Fruit fly (Drosophila melanogaster) whole organism, adult: ENCODE data around the gene AP-1gamma.

ENCODE experiments used
- CG11617 ChIP-seq: fragments of 200-800 bp; sonication (Bioruptor generic); optimal IDR thresholded peaks from 2 replicates; lab custom pipeline; 2017; ENCODE audit warnings: mild to moderate bottlenecking, missing biosample characterization, missing genetic modification reagents, missing genetic modification characterization
- CG12768 ChIP-seq: fragments of 200-800 bp; sonication (Bioruptor generic); optimal IDR thresholded peaks from 2 replicates; lab custom pipeline; 2017; ENCODE audit warnings: missing biosample characterization, missing genetic modification characterization, mild to moderate bottlenecking, moderate library complexity, missing genetic modification reagents
- CG14711 ChIP-seq: fragments of 200-800 bp; sonication (Bioruptor generic); optimal IDR thresholded peaks from 2 replicates; lab custom pipeline; 2018; ENCODE audit warnings: missing biosample characterization, mild to moderate bottlenecking, missing genetic modification characterization, moderate library complexity
- CG1620 ChIP-seq: fragments of 200-800 bp; sonication (Bioruptor generic); optimal IDR thresholded peaks from 2 replicates; lab custom pipeline; 2016; ENCODE audit warnings: missing biosample characterization, missing genetic modification characterization
- CG33017 ChIP-seq: fragments of 200-800 bp; sonication (Bioruptor generic); optimal IDR thresholded peaks from 2 replicates; lab custom pipeline; 2018; ENCODE audit warnings: missing biosample characterization, mild to moderate bottlenecking, missing genetic modification characterization, moderate library complexity
- CG5204 ChIP-seq: fragments of 200-800 bp; sonication (Bioruptor generic); optimal IDR thresholded peaks from 2 replicates; lab custom pipeline; 2016; ENCODE audit warnings: missing biosample characterization, missing genetic modification characterization
- CG7045 ChIP-seq: fragments of 200-800 bp; sonication (Bioruptor generic); optimal IDR thresholded peaks from 2 replicates; lab custom pipeline; 2017; ENCODE audit warnings: missing biosample characterization, mild to moderate bottlenecking, missing genetic modification characterization
- CG7101 ChIP-seq: fragments of 200-800 bp; sonication (Bioruptor generic); optimal IDR thresholded peaks from 2 replicates; lab custom pipeline; 2018; ENCODE audit warnings: missing biosample characterization, mild to moderate bottlenecking, missing genetic modification characterization, moderate library complexity
- Clk ChIP-seq: fragments of 200-800 bp; sonication (Bioruptor generic); optimal IDR thresholded peaks from 2 replicates; lab custom pipeline; 2017; ENCODE audit warnings: missing biosample characterization, missing genetic modification characterization
- Crg-1 ChIP-seq: fragments of 200-800 bp; sonication (Bioruptor generic); optimal IDR thresholded peaks from 2 replicates; lab custom pipeline; 2016; ENCODE audit warnings: missing biosample characterization, missing genetic modification characterization
- Hr96 ChIP-seq: fragments of 200-800 bp; sonication (Bioruptor generic); optimal IDR thresholded peaks from 2 replicates; lab custom pipeline; 2016; ENCODE audit warnings: missing biosample characterization, missing genetic modification characterization
- Mnt ChIP-seq: fragments of 200-800 bp; sonication (Bioruptor generic); optimal IDR thresholded peaks from 2 replicates; lab custom pipeline; 2016; ENCODE audit warnings: missing biosample characterization, mild to moderate bottlenecking, missing genetic modification characterization
- bab1 ChIP-seq: fragments of 200-800 bp; sonication (Bioruptor generic); optimal IDR thresholded peaks from 3 replicates; lab custom pipeline; 2019; ENCODE audit warnings: missing biosample characterization, mild to moderate bottlenecking, missing genetic modification characterization, moderate library complexity
- cic ChIP-seq: fragments of 200-800 bp; sonication (Bioruptor generic); optimal IDR thresholded peaks from 2 replicates; lab custom pipeline; 2017; ENCODE audit warnings: missing biosample characterization, mild to moderate bottlenecking, missing genetic modification characterization, moderate library complexity
- cnc ChIP-seq, 2 experiments: fragments of >200 bp; optimal IDR thresholded peaks; 2 replicates each; lab custom pipeline; 2017
- kay ChIP-seq: fragments of 200-800 bp; sonication (Bioruptor generic); peaks from one replicate; lab custom pipeline; 2016; ENCODE audit warnings: missing biosample characterization, missing genetic modification characterization, borderline replicate concordance
- ovo ChIP-seq: fragments of 200-800 bp; sonication (Bioruptor generic); optimal IDR thresholded peaks from 2 replicates; lab custom pipeline; 2016; ENCODE audit warnings: missing biosample characterization, missing genetic modification characterization
- pad ChIP-seq: fragments of 200-800 bp; sonication (Bioruptor generic); optimal IDR thresholded peaks from 3 replicates; lab custom pipeline; 2017; ENCODE audit warnings: missing biosample characterization, missing genetic modification characterization, mild to moderate bottlenecking, moderate library complexity, missing genetic modification reagents
- tj ChIP-seq: fragments of 200-800 bp; sonication (Bioruptor generic); optimal IDR thresholded peaks from 3 replicates; lab custom pipeline; 2017; ENCODE audit warnings: missing biosample characterization, mild to moderate bottlenecking, missing genetic modification characterization, moderate library complexity
- toe ChIP-seq: fragments of 200-800 bp; sonication (Bioruptor generic); optimal IDR thresholded peaks from 2 replicates; lab custom pipeline; 2016; ENCODE audit warnings: missing biosample characterization, missing genetic modification characterization

AP-1gamma gene

dm6 chrX:9075641-9076324, 32.7 kb upstream of the AP-1gamma start:
- TF ChIP-seq toe (GFP tag; lab: Kevin White, UChicago) (peak; percentile 11), Mnt (GFP tag; lab: Kevin White, UChicago) (peak; percentile 25), kay (GFP tag; lab: Kevin White, UChicago) (peak; percentile 33), CG7101 (tag; lab: Kevin White, UChicago) (peak; percentile 1), CG1620 (GFP tag; lab: Kevin White, UChicago) (peak; percentile 32), Hr96 (no peak)

dm6 chrX:9077558-9077957, 30.9 kb upstream of the AP-1gamma start:
- TF ChIP-seq kay (GFP tag; lab: Kevin White, UChicago), result no peak
- no peak for TF ChIP-seq CG12768
- TF ChIP-seq CG1620 (GFP tag; lab: Kevin White, UChicago), result no peak
- no peak for TF ChIP-seq bab1 (GFP tag; lab: Kevin White, UChicago)
- no peak for TF ChIP-seq Mnt (GFP tag; lab: Kevin White, UChicago)
- no peak for TF ChIP-seq CG7101 (tag; lab: Kevin White, UChicago)
- TF ChIP-seq tj, result no peak
- TF ChIP-seq pad (GFP tag; lab: Kevin White, UChicago), result no peak
- no peak for TF ChIP-seq CG11617 (GFP tag; lab: Kevin White, UChicago)
- TF ChIP-seq CG33017, result no peak
- no peak for TF ChIP-seq ovo (GFP tag; lab: Kevin White, UChicago)
- TF ChIP-seq CG7045 (GFP tag; lab: Kevin White, UChicago), result no peak
- no peak for TF ChIP-seq Hr96
- TF ChIP-seq CG14711, result no peak
- no peak for TF ChIP-seq toe (GFP tag; lab: Kevin White, UChicago)
- TF ChIP-seq Crg-1 (GFP tag; lab: Kevin White, UChicago), result no peak

- TF ChIP-seq pad (GFP tag; lab: Kevin White, UChicago) (no peak), CG1620 (GFP tag; lab: Kevin White, UChicago) (no peak), Mnt (GFP tag; lab: Kevin White, UChicago) (no peak), bab1 (GFP tag; lab: Kevin White, UChicago) (peak; percentile 27), Crg-1 (GFP tag; lab: Kevin White, UChicago) (no peak)
These were observed 30.2 kb upstream of the AP-1gamma start, which contains the start of gene CG44325 for dm6 chrX:9078263-9078662. TSS of gene CG44325 (minus strand) at chrX:9078499.

dm6 chrX:9080962-9081361, 27.5 kb upstream of the AP-1gamma start, which contains the start of the genes CG7246 and HP1b:
TSS of gene CG7246 (minus strand) at chrX:9081057.
TSS of gene HP1b (plus strand) at chrX:9081063.
- TF ChIP-seq Clk (GFP tag; lab: Kevin White, UChicago) (no peak), Mnt (GFP tag; lab: Kevin White, UChicago) (peak; percentile 97), Hr96 (no peak), toe (GFP tag; lab: Kevin White, UChicago) (peak; percentile 28), CG12768 (peak; percentile 11), cic (no peak), cnc (optimal IDR thresholded peaks at IDR 0.05; lab: Kevin White, UChicago) (no peak), tj (peak; percentile 43), Crg-1 (GFP tag; lab: Kevin White, UChicago) (no peak), CG33017 (peak; percentile 20), CG14711 (peak; percentile 79), CG7045 (GFP tag; lab: Kevin White, UChicago) (peak; percentile 40), CG11617 (GFP tag; lab: Kevin White, UChicago) (peak; percentile 72), bab1 (GFP tag; lab: Kevin White, UChicago) (peak; percentile 90), kay (GFP tag; lab: Kevin White, UChicago) (no peak), pad (GFP tag; lab: Kevin White, UChicago) (peak; percentile 24), CG7101 (tag; lab: Kevin White, UChicago) (peak; percentile 73), CG1620 (GFP tag; lab: Kevin White, UChicago) (peak; percentile 59), CG5204 (GFP tag; lab: Kevin White, UChicago) (peak; percentile 60), ovo (GFP tag; lab: Kevin White, UChicago) (no peak)

- peak; percentile 26 for TF ChIP-seq CG11617 (GFP tag; lab: Kevin White, UChicago)
- peak; percentile 9 for TF ChIP-seq CG1620 (GFP tag; lab: Kevin White, UChicago)
- no peak for TF ChIP-seq ovo (GFP tag; lab: Kevin White, UChicago)
- TF ChIP-seq pad (GFP tag; lab: Kevin White, UChicago), result peak; percentile 31
- TF ChIP-seq CG12768, result no peak
- no peak for TF ChIP-seq cnc (optimal IDR thresholded peaks at IDR 0.05; lab: Kevin White, UChicago)
- TF ChIP-seq CG14711, result peak; percentile 2
- TF ChIP-seq tj, result peak; percentile 20
- TF ChIP-seq toe (GFP tag; lab: Kevin White, UChicago), result peak; percentile 65
- peak; percentile 33 for TF ChIP-seq CG7101 (tag; lab: Kevin White, UChicago)
These were observed 25.9 kb upstream of the AP-1gamma start, which contains the start of gene APC4 for dm6 chrX:9082600-9082999. TSS of gene APC4 (plus strand) at chrX:9082931.

- TF ChIP-seq Crg-1 (GFP tag; lab: Kevin White, UChicago), result no peak
- TF ChIP-seq CG11617 (GFP tag; lab: Kevin White, UChicago), result no peak
- peak; percentile 66 for TF ChIP-seq bab1 (GFP tag; lab: Kevin White, UChicago)
- TF ChIP-seq Hr96, result no peak
- no peak for TF ChIP-seq CG33017
- TF ChIP-seq CG7045 (GFP tag; lab: Kevin White, UChicago), result no peak
- TF ChIP-seq Mnt (GFP tag; lab: Kevin White, UChicago), result peak; percentile 43
These were observed 22.8 kb upstream of the AP-1gamma start, which contains the start of gene CG32708 for dm6 chrX:9085726-9086125. TSS of gene CG32708 (plus strand) at chrX:9085932.
